Worm (Caenorhabditis elegans) whole organism, L4 larva: ENCODE measurements around the gene C01G10.6.
A peak's percentile ranks its signal among the peaks of the same experiment; 100 is the strongest.

ENCODE experiments used
- ceh-44 ChIP-seq: fragments of 200-800 bp; sonication (Bioruptor generic); IDR thresholded peaks from 2 replicates; pipeline ENCODE4 v1.3.6; 2022; ENCODE audit warnings: missing genetic modification reagents, missing genetic modification characterization, missing compliant biosample characterization
- fkh-10 ChIP-seq: fragments of 150-350 bp; optimal IDR thresholded peaks from 2 replicates; lab custom pipeline; 2014; ENCODE audit warnings: missing biosample characterization, missing genetic modification reagents, missing genetic modification characterization
- fos-1 ChIP-seq: fragments of 150-350 bp; optimal IDR thresholded peaks from 2 replicates; lab custom pipeline; 2014; ENCODE audit warnings: missing biosample characterization, missing genetic modification characterization
- hif-1 ChIP-seq, 2 experiments: sonication (generic microtip); optimal IDR thresholded peaks; 2 replicates each; lab custom pipeline; 2016 to 2017; ENCODE audit warnings: missing compliant biosample characterization in 2 of 2, missing genetic modification characterization in 2 of 2, missing genetic modification reagents in 2 of 2, missing genotype in 2 of 2, mild to moderate bottlenecking in 1 of 2
- lin-13 ChIP-seq: fragments of 150-350 bp; optimal IDR thresholded peaks from 2 replicates; lab custom pipeline; 2014; ENCODE audit warnings: missing biosample characterization, missing genetic modification reagents, missing genetic modification characterization
- nhr-237 ChIP-seq: sonication (generic microtip); optimal IDR thresholded peaks from 2 replicates; lab custom pipeline; 2017; ENCODE audit warnings: missing biosample characterization, missing genetic modification characterization
- pha-4 ChIP-seq, 2 experiments: fragments of 150-350 bp in 1 of 2; fragments of 200-800 bp in 1 of 2; sonication (Bioruptor generic) in 1 of 2; IDR thresholded peaks in 1 of 2; optimal IDR thresholded peaks in 1 of 2; 2 replicates each; pipeline versions ENCODE4 v1.3.6 to Lab custom; 2014 to 2022; ENCODE audit warnings: missing genetic modification characterization in 2 of 2, missing genetic modification reagents in 2 of 2, missing biosample characterization in 1 of 2, missing compliant biosample characterization in 1 of 2
- pqm-1 ChIP-seq: sonication (generic microtip); optimal IDR thresholded peaks from 2 replicates; lab custom pipeline; 2017; ENCODE audit warnings: missing biosample characterization, missing genetic modification characterization

DNA sequence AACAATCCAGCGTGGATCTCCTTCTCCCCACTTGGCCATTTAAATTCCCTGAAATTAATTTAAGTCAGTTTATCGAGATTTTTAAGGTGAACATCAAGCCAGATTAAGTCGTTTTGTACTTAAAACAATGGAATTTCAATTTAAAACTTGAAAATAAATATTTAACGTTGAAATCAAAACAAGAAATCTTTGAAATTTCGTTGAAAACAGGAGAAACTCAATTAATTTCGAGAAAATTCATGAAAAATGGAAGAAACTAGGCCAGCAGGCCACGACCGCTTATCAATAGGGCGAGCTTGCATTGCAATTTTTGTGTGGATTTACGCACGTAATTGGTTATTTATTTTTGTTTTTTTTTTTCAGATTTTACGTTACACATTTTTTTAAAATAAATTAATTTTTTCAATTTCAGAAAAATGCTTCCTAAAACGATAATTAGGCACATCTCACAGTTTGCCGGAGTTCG is 2.1 kb upstream of the C01G10.6 start, which contains the start of the genes ahsa-1 and C01G10.7:
- TF ChIP-seq pha-4 (GFP tag; IDR thresholded peaks at IDR 0.05; lab: Robert Waterston, UW) (peak; percentile 54; the same call in 1 of the 2 replicates), pha-4 (tag; optimal IDR thresholded peaks at IDR 0.05; lab: Kevin White, UChicago) (peak; percentile 97), hif-1 (tag; optimal IDR thresholded peaks at IDR 0.05; lab: Kevin White, UChicago) (peak; percentile 60 to 98), fkh-10 (peak; percentile 80), fos-1 (tag; lab: Kevin White, UChicago) (no peak), pqm-1 (tag; lab: Kevin White, UChicago) (peak; percentile 72), nhr-237 (tag; lab: Kevin White, UChicago) (no peak), ceh-44 (GFP tag; lab: Robert Waterston, UW) (peak; percentile 72; the same call in 1 of the 2 replicates), lin-13 (GFP tag; lab: Kevin White, UChicago) (peak; percentile 86)
